Fruit fly (Drosophila melanogaster) whole organism, prepupa: ENCODE measurements around the gene CG44774.

Experiments used
- CG10669 ChIP-seq: fragments of 200-800 bp; sonication (Bioruptor generic); optimal IDR thresholded peaks from 3 replicates; lab custom pipeline; 2018; ENCODE audit warnings: missing biosample characterization, mild to moderate bottlenecking, missing genetic modification characterization, moderate library complexity
- achi ChIP-seq: fragments of 200-800 bp; sonication (Bioruptor generic); optimal IDR thresholded peaks from 3 replicates; lab custom pipeline; 2016; ENCODE audit warnings: missing biosample characterization, missing genetic modification characterization
- dac ChIP-seq: fragments of 200-800 bp; sonication (Bioruptor generic); optimal IDR thresholded peaks from 2 replicates; lab custom pipeline; 2017; ENCODE audit warnings: missing biosample characterization, mild to moderate bottlenecking, missing genetic modification characterization
- ss ChIP-seq, 2 experiments: fragments of 200-800 bp; sonication (Bioruptor generic); optimal IDR thresholded peaks; 2 replicates in 1 of 2; 3 replicates in 1 of 2; lab custom pipeline; 2017 to 2018; ENCODE audit warnings: mild to moderate bottlenecking in 2 of 2, missing biosample characterization in 2 of 2, missing genetic modification characterization in 2 of 2, moderate library complexity in 1 of 2
- topi ChIP-seq: fragments of 200-800 bp; sonication (Bioruptor generic); optimal IDR thresholded peaks from 3 replicates; lab custom pipeline; 2016; ENCODE audit warnings: missing biosample characterization, missing genetic modification characterization

DNA sequence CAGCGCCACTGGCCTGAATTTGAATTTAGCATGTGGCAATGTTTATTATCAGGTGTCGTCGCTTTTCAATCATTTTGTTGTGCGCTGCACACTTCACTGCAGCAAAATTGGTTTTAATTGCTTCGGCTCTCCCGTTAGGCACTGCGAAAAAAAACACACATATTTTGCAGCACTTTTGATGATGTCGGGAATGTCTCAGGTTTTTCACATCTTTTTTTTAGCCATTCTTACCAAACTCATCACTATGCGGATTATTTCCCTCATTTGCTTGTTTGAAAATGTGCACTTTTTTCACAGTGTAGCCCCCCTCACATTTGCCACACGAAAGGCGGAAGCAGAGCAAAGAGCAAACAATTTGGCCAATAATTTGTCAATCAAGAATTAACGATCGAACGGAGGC lies 45.3 kb upstream of the CG44774 start:
- TF ChIP-seq achi (GFP tag; lab: Kevin White, UChicago): no peak
- TF ChIP-seq CG10669 (GFP tag; lab: Kevin White, UChicago): no peak
- TF ChIP-seq dac (GFP tag; lab: Kevin White, UChicago): no peak
- TF ChIP-seq ss (GFP tag; optimal IDR thresholded peaks at IDR 0.05; lab: Kevin White, UChicago): no peak
- no peak for TF ChIP-seq topi (GFP tag; lab: Kevin White, UChicago)
